Fruit fly (Drosophila melanogaster): ENCODE data around the gene CG12594.

DNA sequence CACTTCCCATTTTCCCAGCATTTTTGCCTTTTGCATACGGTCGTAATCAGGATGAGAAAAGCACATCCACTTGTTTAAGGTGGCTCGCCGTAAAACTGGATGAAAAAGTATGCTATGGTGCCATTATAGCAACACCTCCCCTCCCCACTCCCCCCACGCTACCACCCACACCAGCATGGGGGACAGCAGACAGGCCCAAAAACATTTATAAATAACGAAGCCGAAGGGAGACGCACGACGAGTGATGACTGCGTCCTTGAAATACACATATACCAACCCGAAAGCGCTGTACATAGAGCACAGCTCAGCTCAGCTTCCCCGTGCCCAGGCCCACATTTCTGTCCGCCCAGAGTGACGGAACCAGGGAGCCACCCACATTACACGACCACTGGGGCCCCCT lies 49.2 kb downstream of the CG12594 start:
- TF ChIP-seq CG8478 (optimal IDR thresholded peaks at IDR 0.05) (no peak), Dll (optimal IDR thresholded peaks at IDR 0.05) (no peak), usp (GFP tag; optimal IDR thresholded peaks at IDR 0.05) (no peak), EcR (GFP tag; optimal IDR thresholded peaks at IDR 0.05) (no peak)
